Fruit fly (Drosophila melanogaster) whole organism, embryonic: ENCODE results near the gene RpL35.
A peak's percentile ranks its signal among the peaks of the same experiment; 100 is the strongest.

Experiments used
- Awh ChIP-seq: fragments of 200-800 bp; sonication (Bioruptor generic); IDR thresholded peaks from 2 replicates; pipeline ENCODE4, ENCODE4 v1.3.6; 2022; ENCODE audit warnings: missing biosample characterization, missing genetic modification characterization
- Bdp1 ChIP-seq: fragments of 200-800 bp; sonication (Bioruptor generic); optimal IDR thresholded peaks from 3 replicates; lab custom pipeline; 2016; ENCODE audit warnings: missing biosample characterization, missing genetic modification characterization
- CG10321 ChIP-seq: fragments of 200-800 bp; sonication (Bioruptor generic); IDR thresholded peaks from 2 replicates; pipeline ENCODE4 v1.3.6; 2022; ENCODE audit warnings: missing biosample characterization, missing genetic modification characterization
- CG11093 ChIP-seq: fragments of 200-800 bp; sonication (Bioruptor generic); IDR thresholded peaks from 3 replicates; pipeline ENCODE4 v1.3.6; 2022; ENCODE audit warnings: missing biosample characterization, missing genetic modification characterization
- CG12219 ChIP-seq: fragments of 200-800 bp; sonication (Bioruptor generic); optimal IDR thresholded peaks from 3 replicates; lab custom pipeline; 2018; ENCODE audit warnings: missing biosample characterization, mild to moderate bottlenecking, missing genetic modification characterization
- CG13123 ChIP-seq: fragments of 200-800 bp; sonication (Bioruptor generic); optimal IDR thresholded peaks from 2 replicates; lab custom pipeline; 2016; ENCODE audit warnings: missing biosample characterization, missing genetic modification characterization
- CG13296 ChIP-seq: fragments of 200-800 bp; sonication (Bioruptor generic); optimal IDR thresholded peaks from 3 replicates; lab custom pipeline; 2018; ENCODE audit warnings: missing biosample characterization, mild to moderate bottlenecking, missing genetic modification characterization
- CG13624 ChIP-seq: fragments of 200-800 bp; sonication (Bioruptor generic); optimal IDR thresholded peaks from 2 replicates; lab custom pipeline; 2016; ENCODE audit warnings: missing biosample characterization, missing genetic modification characterization
- CG15514 ChIP-seq: fragments of 200-800 bp; sonication (Bioruptor generic); optimal IDR thresholded peaks from 3 replicates; lab custom pipeline; 2017; ENCODE audit warnings: missing biosample characterization, missing genetic modification characterization, mild to moderate bottlenecking, moderate library complexity, missing genetic modification reagents
- CG16863 ChIP-seq: fragments of 200-800 bp; sonication (Bioruptor generic); optimal IDR thresholded peaks from 3 replicates; lab custom pipeline; 2016; ENCODE audit warnings: missing biosample characterization, missing genetic modification characterization
- CG17385 ChIP-seq: fragments of 200-800 bp; sonication (Bioruptor generic); optimal IDR thresholded peaks from 3 replicates; lab custom pipeline; 2018; ENCODE audit warnings: missing biosample characterization, mild to moderate bottlenecking, missing genetic modification characterization
- CG2120 ChIP-seq: fragments of 200-800 bp; sonication (Bioruptor generic); optimal IDR thresholded peaks from 3 replicates; lab custom pipeline; 2016; ENCODE audit warnings: missing biosample characterization, missing genetic modification characterization
- CG2202 ChIP-seq: fragments of 200-800 bp; sonication (Bioruptor generic); optimal IDR thresholded peaks from 2 replicates; lab custom pipeline; 2018; ENCODE audit warnings: missing biosample characterization, mild to moderate bottlenecking, missing genetic modification characterization
- CG30403 ChIP-seq: fragments of 200-800 bp; sonication (Bioruptor generic); optimal IDR thresholded peaks from 3 replicates; lab custom pipeline; 2016; ENCODE audit warnings: missing biosample characterization, missing genetic modification characterization
- CG30431 ChIP-seq: fragments of 200-800 bp; sonication (Bioruptor generic); optimal IDR thresholded peaks from 2 replicates; lab custom pipeline; 2017; ENCODE audit warnings: missing biosample characterization, missing genetic modification characterization
- CG32767 ChIP-seq: fragments of 200-800 bp; sonication (Bioruptor generic); IDR thresholded peaks from 2 replicates; pipeline ENCODE4 v1.3.6; 2022; ENCODE audit warnings: missing biosample characterization, missing genetic modification characterization
- CG32772 ChIP-seq: fragments of 200-800 bp; sonication (Bioruptor generic); IDR thresholded peaks from 2 replicates; pipeline ENCODE4 v1.3.6; 2022; ENCODE audit warnings: missing biosample characterization, missing genetic modification characterization
- CG4854 ChIP-seq: fragments of 200-800 bp; sonication (Bioruptor generic); optimal IDR thresholded peaks from 2 replicates; lab custom pipeline; 2016; ENCODE audit warnings: missing biosample characterization, missing genetic modification characterization, inconsistent platforms
- CG6272 ChIP-seq: fragments of 200-800 bp; sonication (Bioruptor generic); IDR thresholded peaks from 2 replicates; pipeline ENCODE4 v1.3.6; 2022; ENCODE audit warnings: missing biosample characterization, missing genetic modification characterization
- CG6765 ChIP-seq: fragments of 200-800 bp; sonication (Bioruptor generic); optimal IDR thresholded peaks from 3 replicates; lab custom pipeline; 2017; ENCODE audit warnings: missing biosample characterization, mild to moderate bottlenecking, missing genetic modification characterization
- CG9817 ChIP-seq: fragments of 200-800 bp; sonication (Bioruptor generic); optimal IDR thresholded peaks from 2 replicates; lab custom pipeline; 2018; ENCODE audit warnings: missing biosample characterization, mild to moderate bottlenecking, missing genetic modification characterization, moderate library complexity
- CHES-1-like ChIP-seq: fragments of 200-800 bp; sonication (Bioruptor generic); optimal IDR thresholded peaks from 2 replicates; lab custom pipeline; 2016; ENCODE audit warnings: missing biosample characterization, missing genetic modification characterization
- D ChIP-seq, 2 experiments: fragments of 200-800 bp in 1 of 2; fragments of >200 bp in 1 of 2; sonication (Bioruptor generic) in 1 of 2; optimal IDR thresholded peaks; 2 replicates in 1 of 2; 3 replicates in 1 of 2; lab custom pipeline; 2017; ENCODE audit warnings: mild to moderate bottlenecking in 1 of 2, missing biosample characterization in 1 of 2, missing genetic modification characterization in 1 of 2, missing genetic modification reagents in 1 of 2
- E2f2 ChIP-seq: fragments of 200-800 bp; sonication (Bioruptor generic); IDR thresholded peaks from 2 replicates; pipeline ENCODE4 v1.3.6; 2022; ENCODE audit warnings: missing biosample characterization, missing genetic modification characterization
- Elba2 ChIP-seq: fragments of 200-800 bp; sonication (Bioruptor generic); optimal IDR thresholded peaks from 3 replicates; lab custom pipeline; 2016; ENCODE audit warnings: missing biosample characterization, missing genetic modification characterization
- Gug ChIP-seq: fragments of 200-800 bp; sonication (Bioruptor generic); IDR thresholded peaks from 4 replicates; pipeline ENCODE4 v1.3.6; 2022; ENCODE audit warnings: missing biosample characterization, missing genetic modification characterization
- Hr78 ChIP-seq, 2 experiments: fragments of 200-800 bp in 1 of 2; fragments of >200 bp in 1 of 2; sonication (Bioruptor generic) in 1 of 2; optimal IDR thresholded peaks; 2 replicates each; lab custom pipeline; 2017 to 2019; ENCODE audit warnings: missing biosample characterization in 2 of 2, missing genetic modification characterization in 2 of 2, mild to moderate bottlenecking in 1 of 2, moderate library complexity in 1 of 2
- Opbp ChIP-seq: fragments of 200-800 bp; sonication (Bioruptor generic); IDR thresholded peaks from 3 replicates; pipeline ENCODE4 v1.3.6; 2022; ENCODE audit warnings: missing biosample characterization, missing genetic modification characterization; ENCODE audit not compliant: partially characterized antibody
- Pdp1 ChIP-seq, 2 experiments: fragments of 200-800 bp; sonication (Bioruptor generic); optimal IDR thresholded peaks; 3 replicates each; lab custom pipeline; 2016; ENCODE audit warnings: missing biosample characterization in 2 of 2, missing genetic modification characterization in 2 of 2, mild to moderate bottlenecking in 1 of 2, moderate library complexity in 1 of 2
- Sin3A ChIP-seq: fragments of >200 bp; optimal IDR thresholded peaks from 2 replicates; lab custom pipeline; 2018
- ab ChIP-seq: fragments of 200-800 bp; sonication (Bioruptor generic); optimal IDR thresholded peaks from 2 replicates; lab custom pipeline; 2016; ENCODE audit warnings: missing biosample characterization, missing genetic modification characterization
- chif ChIP-seq, 2 experiments: fragments of 200-800 bp; sonication (Bioruptor generic); optimal IDR thresholded peaks; 3 replicates each; lab custom pipeline; 2016; ENCODE audit warnings: missing biosample characterization in 2 of 2, missing genetic modification characterization in 2 of 2
- chn ChIP-seq: fragments of 200-800 bp; sonication (Bioruptor generic); optimal IDR thresholded peaks from 2 replicates; lab custom pipeline; 2016; ENCODE audit warnings: missing biosample characterization, missing genetic modification characterization
- en ChIP-seq: fragments of 200-800 bp; sonication (Bioruptor generic); optimal IDR thresholded peaks from 2 replicates; lab custom pipeline; 2016; ENCODE audit warnings: missing biosample characterization, missing genetic modification characterization
- ewg ChIP-seq: fragments of 200-800 bp; sonication (Bioruptor generic); optimal IDR thresholded peaks from 3 replicates; lab custom pipeline; 2017; ENCODE audit warnings: mild to moderate bottlenecking, missing biosample characterization, missing genetic modification reagents, missing genetic modification characterization
- gsb-n ChIP-seq: fragments of 200-800 bp; sonication (Bioruptor generic); optimal IDR thresholded peaks from 3 replicates; lab custom pipeline; 2018; ENCODE audit warnings: missing biosample characterization, mild to moderate bottlenecking, missing genetic modification characterization
- lbe ChIP-seq: fragments of 200-800 bp; sonication (Bioruptor generic); optimal IDR thresholded peaks from 2 replicates; lab custom pipeline; 2016; ENCODE audit warnings: missing biosample characterization, mild to moderate bottlenecking, missing genetic modification characterization
- lola ChIP-seq, 3 experiments: fragments of >200 bp in 2 of 3; fragments of 200-800 bp in 1 of 3; sonication (Bioruptor generic) in 1 of 3; optimal IDR thresholded peaks; 2 replicates each; lab custom pipeline; 2017 to 2019; ENCODE audit warnings: missing biosample characterization in 3 of 3, missing genetic modification characterization in 3 of 3, mild to moderate bottlenecking in 1 of 3, moderate library complexity in 1 of 3
- nerfin-1 ChIP-seq: fragments of 200-800 bp; sonication (Bioruptor generic); optimal IDR thresholded peaks from 3 replicates; lab custom pipeline; 2019; ENCODE audit warnings: missing biosample characterization, mild to moderate bottlenecking, missing genetic modification characterization, moderate library complexity
- pfk ChIP-seq: fragments of 200-800 bp; sonication (Bioruptor generic); optimal IDR thresholded peaks from 2 replicates; lab custom pipeline; 2018; ENCODE audit warnings: missing biosample characterization, mild to moderate bottlenecking, missing genetic modification characterization, moderate library complexity
- pnt ChIP-seq: fragments of 200-800 bp; sonication (Bioruptor generic); optimal IDR thresholded peaks from 3 replicates; lab custom pipeline; 2016; ENCODE audit warnings: missing biosample characterization, missing genetic modification characterization
- psq ChIP-seq: fragments of 200-800 bp; sonication (Bioruptor generic); optimal IDR thresholded peaks from 2 replicates; lab custom pipeline; 2017; ENCODE audit warnings: missing biosample characterization, missing genetic modification characterization
- pum ChIP-seq: fragments of 200-800 bp; sonication (Bioruptor generic); optimal IDR thresholded peaks from 2 replicates; lab custom pipeline; 2016; ENCODE audit warnings: missing biosample characterization, missing genetic modification characterization
- slou ChIP-seq: fragments of 200-800 bp; sonication (Bioruptor generic); optimal IDR thresholded peaks from 3 replicates; lab custom pipeline; 2016; ENCODE audit warnings: missing biosample characterization, missing genetic modification characterization
- ttk ChIP-seq: fragments of 200-800 bp; sonication (Bioruptor generic); IDR thresholded peaks from 2 replicates; pipeline ENCODE4 v2.1.2; 2022; ENCODE audit warnings: missing biosample characterization, missing genetic modification characterization
- tx ChIP-seq: fragments of 200-800 bp; sonication (Bioruptor generic); optimal IDR thresholded peaks from 2 replicates; lab custom pipeline; 2016; ENCODE audit warnings: missing biosample characterization, missing genetic modification characterization
- zen ChIP-seq: fragments of 200-800 bp; sonication (Bioruptor generic); optimal IDR thresholded peaks from 3 replicates; lab custom pipeline; 2018; ENCODE audit warnings: missing biosample characterization, mild to moderate bottlenecking, missing genetic modification characterization, moderate library complexity
- zf30C ChIP-seq: fragments of 200-800 bp; sonication (Bioruptor generic); optimal IDR thresholded peaks from 3 replicates; lab custom pipeline; 2018; ENCODE audit warnings: missing biosample characterization, mild to moderate bottlenecking, missing genetic modification characterization

The RpL35 gene

DNA sequence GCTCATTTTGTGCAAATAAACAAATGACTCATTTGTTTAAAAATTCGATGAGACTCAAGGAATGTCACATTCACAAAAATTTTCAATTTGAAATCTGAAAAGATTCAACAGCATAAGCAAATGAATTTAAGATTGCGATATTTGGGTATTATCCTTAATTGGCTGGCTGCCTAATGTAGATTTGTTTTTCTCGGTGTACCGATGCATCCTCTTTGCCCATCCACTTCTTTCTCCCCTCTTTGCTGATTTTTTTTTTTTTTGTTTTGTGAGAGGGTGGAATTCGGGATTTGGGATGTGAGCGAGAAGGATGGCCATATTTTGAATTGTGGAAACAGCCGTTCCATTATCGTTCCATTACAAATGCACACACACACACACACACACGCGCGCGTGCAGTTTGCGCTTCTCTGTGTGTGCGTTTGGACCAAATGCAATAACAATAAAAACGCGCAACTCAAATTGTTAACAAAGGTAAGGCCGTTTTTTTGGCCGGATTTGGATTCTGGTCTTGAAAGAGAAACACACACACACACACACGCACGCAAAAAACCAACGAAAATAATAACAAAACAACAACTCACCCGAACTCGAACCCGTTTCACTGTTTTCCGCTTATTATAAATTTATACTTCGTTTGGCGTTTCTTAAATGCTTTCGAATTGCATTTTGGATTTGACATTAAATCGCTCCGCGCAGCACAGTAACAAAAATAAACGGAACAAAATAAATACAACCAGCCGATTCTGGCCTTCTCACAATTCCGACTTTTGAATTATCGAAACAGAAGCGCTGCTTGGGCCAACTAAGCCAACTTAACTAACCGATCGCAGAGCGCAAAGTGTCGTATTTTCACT lies 7.1 kb downstream of the RpL35 start (continued):
- TF ChIP-seq CG13624, result no peak
- peak; percentile 28 for TF ChIP-seq CG17385
- TF ChIP-seq gsb-n, result peak; percentile 46
- peak; percentile 6 to 72 for TF ChIP-seq chif (GFP tag; optimal IDR thresholded peaks at IDR 0.05; lab: Kevin White, UChicago)
- TF ChIP-seq CG9817, result no peak
- 0 out of 3 replicates have a peak, but pooled peaks have one; percentile 52 for TF ChIP-seq CG11093 (GFP tag; lab: Robert Waterston, UW)
- TF ChIP-seq CG2202 (tag; lab: Kevin White, UChicago), result peak; percentile 41
- TF ChIP-seq CG13123 (GFP tag; lab: Kevin White, UChicago), result peak; percentile 4
- TF ChIP-seq chn, result peak; percentile 40
- TF ChIP-seq pfk (GFP tag; lab: Kevin White, UChicago), result peak; percentile 87
- TF ChIP-seq CG30403, result peak; percentile 55
- no peak for TF ChIP-seq CG13296 (GFP tag; lab: Kevin White, UChicago)
- no peak for TF ChIP-seq CHES-1-like
- peak; percentile 22 for TF ChIP-seq ewg (GFP tag; lab: Kevin White, UChicago)
- no peak for TF ChIP-seq Sin3A (lab: Kevin White, UChicago)
- peak; percentile 26 for TF ChIP-seq psq (GFP tag; lab: Kevin White, UChicago)
- no peak for TF ChIP-seq slou (GFP tag; lab: Kevin White, UChicago)
- 0 out of 2 replicates have a peak, but pooled peaks have one; percentile 10 for TF ChIP-seq CG10321 (GFP tag; lab: Robert Waterston, UW)
- peak in 1 of 3 experiments; percentile 72 for TF ChIP-seq lola (GFP tag; optimal IDR thresholded peaks at IDR 0.05; lab: Kevin White, UChicago)
- peak; percentile 37 for TF ChIP-seq zen (tag; lab: Kevin White, UChicago)
- TF ChIP-seq ab (GFP tag; lab: Kevin White, UChicago), result no peak
- peak; percentile 57; the same call in 1 of the 2 replicates for TF ChIP-seq Awh (GFP tag; lab: Robert Waterston, UW)
- no peak for TF ChIP-seq Hr78 (GFP tag; optimal IDR thresholded peaks at IDR 0.05; lab: Kevin White, UChicago)
- peak; percentile 44 for TF ChIP-seq CG16863 (GFP tag; lab: Kevin White, UChicago)
- peak; percentile 77 for TF ChIP-seq zf30C (GFP tag; lab: Kevin White, UChicago)
- peak; percentile 32 for TF ChIP-seq pum (GFP tag; lab: Kevin White, UChicago)
- TF ChIP-seq Opbp (GFP tag; lab: Robert Waterston, UW), result no peak
- TF ChIP-seq CG12219 (GFP tag; lab: Kevin White, UChicago), result peak; percentile 26
- peak; percentile 51 for TF ChIP-seq CG30431 (GFP tag; lab: Kevin White, UChicago)
- no peak for TF ChIP-seq Bdp1 (GFP tag; lab: Kevin White, UChicago)
- no peak for TF ChIP-seq D (optimal IDR thresholded peaks at IDR 0.05; lab: Kevin White, UChicago)
- peak; percentile 68 for TF ChIP-seq D (GFP tag; optimal IDR thresholded peaks at IDR 0.05; lab: Kevin White, UChicago)
- peak; percentile 50 for TF ChIP-seq pnt (GFP tag; lab: Kevin White, UChicago)
- TF ChIP-seq Gug (GFP tag; lab: Robert Waterston, UW), result peak; percentile 6; the same call in 1 of the 4 replicates
- TF ChIP-seq E2f2, result peak; percentile 12; the same call in 1 of the 2 replicates
- TF ChIP-seq en (GFP tag; lab: Kevin White, UChicago), result no peak
- no peak for TF ChIP-seq CG6272 (GFP tag; lab: Robert Waterston, UW)
- TF ChIP-seq CG15514 (GFP tag; lab: Kevin White, UChicago), result peak; percentile 6
- no peak for TF ChIP-seq CG32767 (GFP tag; lab: Robert Waterston, UW)
- TF ChIP-seq ttk (GFP tag; lab: Robert Waterston, UW), result 0 out of 2 replicates have a peak, but pooled peaks have one; percentile 40
- TF ChIP-seq CG2120, result no peak
- peak; percentile 6 for TF ChIP-seq tx (GFP tag; lab: Kevin White, UChicago)
- peak; percentile 40; the same call in 1 of the 2 replicates for TF ChIP-seq CG32772
- peak; percentile 28 for TF ChIP-seq nerfin-1
- TF ChIP-seq CG4854 (GFP tag; lab: Kevin White, UChicago), result no peak
- TF ChIP-seq Elba2 (GFP tag; lab: Kevin White, UChicago), result no peak
- TF ChIP-seq lbe (GFP tag; lab: Kevin White, UChicago), result peak; percentile 32
- TF ChIP-seq CG6765 (GFP tag; lab: Kevin White, UChicago), result no peak
- peak in 1 of 2 experiments; percentile 6 for TF ChIP-seq Pdp1 (GFP tag; optimal IDR thresholded peaks at IDR 0.05; lab: Kevin White, UChicago)
